Worm (Caenorhabditis elegans): ENCODE data around the gene R10F2.4.
A peak's percentile ranks its signal among the peaks of the same experiment; 100 is the strongest.

R10F2.4 gene

DNA sequence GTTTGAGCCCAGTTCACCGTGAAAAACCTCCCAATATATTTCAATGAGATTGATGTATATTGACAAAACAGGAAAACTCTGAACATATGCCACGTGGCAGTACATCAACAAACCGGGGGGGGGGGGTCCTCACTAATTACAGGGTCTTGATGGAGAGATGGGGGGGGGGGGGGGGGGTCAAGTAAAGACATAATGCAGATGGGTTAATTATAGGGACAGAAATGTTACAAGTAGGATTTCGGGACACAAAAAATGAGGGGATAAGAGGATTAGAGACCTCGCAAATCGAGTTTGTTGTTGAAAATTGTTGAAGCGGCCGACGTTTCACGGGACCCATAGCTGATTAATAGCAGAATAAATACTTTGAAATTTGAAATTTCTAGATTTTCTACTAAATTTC lies 10.0 kb downstream of the R10F2.4 start:
- TF ChIP-seq aha-1 (tag; optimal IDR thresholded peaks at IDR 0.05) (no peak), F16B12.6 (tag; optimal IDR thresholded peaks at IDR 0.05) (no peak), aly-2 (tag; optimal IDR thresholded peaks at IDR 0.05) (no peak), sox-4 (tag; optimal IDR thresholded peaks at IDR 0.05) (no peak), fkh-4 (tag; optimal IDR thresholded peaks at IDR 0.05; ENCODE audit: borderline replicate concordance) (no peak), ceh-8 (GFP tag; optimal IDR thresholded peaks at IDR 0.05) (no peak), egl-27 (tag; optimal IDR thresholded peaks at IDR 0.05) (no peak), lin-39 (tag; optimal IDR thresholded peaks at IDR 0.05) (no peak), ets-5 (GFP tag; IDR thresholded peaks at IDR 0.05) (no peak), isw-1 (GFP tag; IDR thresholded peaks at IDR 0.05) (no peak), mab-9 (GFP tag; IDR thresholded peaks at IDR 0.05) (no peak), dsc-1 (tag; optimal IDR thresholded peaks at IDR 0.05) (no peak), fkh-8 (tag; optimal IDR thresholded peaks at IDR 0.05) (no peak), hlh-4 (tag; optimal IDR thresholded peaks at IDR 0.05) (no peak), pqm-1 (tag; optimal IDR thresholded peaks at IDR 0.05) (no peak)

DNA sequence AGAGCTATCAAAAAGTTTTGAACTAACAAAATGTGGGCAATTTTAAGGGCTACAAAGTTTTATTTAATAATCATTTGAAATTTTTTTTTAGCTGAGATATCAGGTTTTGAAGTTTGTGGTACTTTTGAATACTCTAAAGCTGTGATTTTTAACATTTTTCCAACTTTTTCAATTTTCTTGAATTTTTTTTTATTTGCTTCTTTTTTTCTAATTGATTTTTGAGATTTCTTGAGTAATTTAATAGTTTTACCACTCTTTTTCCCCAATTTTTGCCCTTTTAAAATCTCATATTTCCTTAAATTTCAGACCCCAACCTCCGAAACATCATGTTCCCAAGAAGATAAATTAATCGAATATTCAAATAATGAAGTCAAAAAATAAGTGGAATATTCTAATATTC lies 12.3 kb downstream of the R10F2.4 start, which contains the start of gene cdh-1:
cdh-1 (plus strand) TSS at position 301 of the 400 bp plus-strand sequence.
- TF ChIP-seq nhr-19 (GFP tag; conservative IDR thresholded peaks at IDR 0.05), result no peak
- TF ChIP-seq unc-130 (tag; optimal IDR thresholded peaks at IDR 0.05), result no peak
- TF ChIP-seq nhr-28 (tag; optimal IDR thresholded peaks at IDR 0.05), result no peak
- no peak for TF ChIP-seq blmp-1 (tag; optimal IDR thresholded peaks at IDR 0.05)
- TF ChIP-seq nhr-85 (tag), result no peak
- no peak for TF ChIP-seq nhr-77 (tag; optimal IDR thresholded peaks at IDR 0.05)

DNA sequence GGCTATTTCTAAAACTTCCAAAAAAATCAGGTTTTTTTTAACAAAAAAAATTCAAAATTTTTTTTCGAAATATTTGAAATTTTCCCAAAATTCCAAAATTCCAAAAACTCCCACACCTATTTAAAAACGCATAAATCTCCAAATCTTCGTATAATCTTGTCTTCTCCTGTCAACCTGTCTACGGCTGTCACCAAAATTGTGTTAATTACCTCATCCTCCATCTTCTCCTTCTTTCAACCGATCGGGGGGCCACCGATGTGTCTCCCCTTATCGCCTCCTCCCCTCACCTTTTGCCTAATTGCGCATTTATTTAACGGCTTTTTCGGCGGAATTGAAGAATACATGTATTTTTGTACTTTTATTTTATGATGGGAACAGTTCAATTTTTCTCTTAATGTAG lies 14.1 kb downstream of the R10F2.4 start:
- peak; percentile 18 for TF ChIP-seq blmp-1 (tag; optimal IDR thresholded peaks at IDR 0.05)
- TF ChIP-seq hpl-2 (GFP tag; optimal IDR thresholded peaks at IDR 0.05), result no peak

DNA sequence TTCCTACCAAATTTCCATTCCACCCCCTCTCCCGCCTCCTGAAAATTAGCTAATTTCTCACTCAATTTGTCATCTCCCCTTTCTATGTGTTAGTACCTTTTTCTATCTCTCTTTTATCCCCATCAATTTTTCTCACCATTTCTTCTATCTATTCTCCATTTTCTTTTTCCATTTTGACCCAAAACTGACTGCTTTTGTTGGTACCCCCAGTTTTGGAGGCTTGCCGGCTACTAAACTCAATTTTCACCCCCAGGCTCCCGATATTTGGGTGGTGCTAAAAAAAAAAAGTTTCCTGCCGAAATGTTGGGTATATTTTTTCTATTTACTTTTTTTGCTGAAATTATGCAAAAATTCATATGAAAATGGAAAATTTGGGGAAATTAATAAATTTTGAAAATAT lies 15.1 kb downstream of the R10F2.4 start:
- TF ChIP-seq efl-1 (optimal IDR thresholded peaks at IDR 0.05), result no peak
- peak in 1 of 2 experiments; percentile 34 for TF ChIP-seq efl-1 (GFP tag; optimal IDR thresholded peaks at IDR 0.05 in 1 of 2)
- no peak for TF ChIP-seq unc-130 (tag; optimal IDR thresholded peaks at IDR 0.05)
- TF ChIP-seq efl-3 (GFP tag; optimal IDR thresholded peaks at IDR 0.05), result no peak

DNA sequence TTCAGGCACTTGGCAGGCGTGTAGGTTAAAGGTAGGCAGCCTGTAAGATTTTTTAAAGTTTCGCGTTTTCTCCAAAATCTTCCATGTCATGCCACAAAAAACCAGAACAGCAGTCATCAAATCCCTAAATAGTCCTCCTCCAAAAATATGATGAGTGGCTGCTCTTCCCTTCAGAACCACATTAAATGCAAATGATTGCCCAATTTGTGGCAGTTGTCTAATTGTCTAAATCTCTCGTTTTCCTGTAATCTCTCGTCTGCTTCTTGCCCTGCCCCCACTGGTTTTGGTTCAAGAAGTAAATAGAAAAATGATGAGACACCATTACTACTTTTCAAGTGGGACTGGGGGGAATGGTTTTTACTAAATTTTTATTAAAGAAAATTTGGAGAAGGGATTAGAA lies 18.7 kb downstream of the R10F2.4 start:
- peak; percentile 7 for TF ChIP-seq lin-14 (GFP tag; optimal IDR thresholded peaks at IDR 0.05)
- TF ChIP-seq ets-5 (GFP tag; IDR thresholded peaks at IDR 0.05), result no peak
- no peak for TF ChIP-seq efl-1 (optimal IDR thresholded peaks at IDR 0.05)
- no peak for TF ChIP-seq efl-1 (GFP tag; optimal IDR thresholded peaks at IDR 0.05 in 1 of 2)
- no peak for TF ChIP-seq aly-2 (tag; optimal IDR thresholded peaks at IDR 0.05)
- TF ChIP-seq mep-1 (tag; optimal IDR thresholded peaks at IDR 0.05), result no peak
- no peak for TF ChIP-seq C04F5.9 (tag; optimal IDR thresholded peaks at IDR 0.05)
- TF ChIP-seq tlp-1 (tag; optimal IDR thresholded peaks at IDR 0.05), result no peak
- TF ChIP-seq unc-130 (tag; optimal IDR thresholded peaks at IDR 0.05), result no peak

DNA sequence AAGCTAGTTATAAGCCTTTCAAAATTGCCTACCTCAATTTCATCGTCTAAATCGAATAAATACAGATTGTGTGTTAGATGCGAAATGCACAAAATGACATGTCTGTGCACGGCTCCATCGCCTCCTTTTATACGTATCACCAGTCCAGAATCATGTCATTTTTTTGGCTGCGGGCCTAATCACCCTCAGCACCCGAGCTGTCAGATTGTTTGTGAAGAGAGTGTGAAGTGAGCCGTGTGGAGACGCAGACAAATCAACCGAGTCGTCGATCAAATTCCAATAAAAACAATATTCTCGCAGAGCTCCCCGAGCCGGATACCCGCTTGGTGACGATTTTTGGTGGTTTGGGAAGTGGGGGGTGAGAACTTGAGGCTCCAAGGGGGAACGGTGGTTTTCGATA lies 21.8 kb downstream of the R10F2.4 start, which contains the start of gene idpa-1:
idpa-1 (minus strand) TSS at position 101 of the 400 bp plus-strand sequence.
- TF ChIP-seq nhr-20 (tag; optimal IDR thresholded peaks at IDR 0.05) (no peak), efl-1 (optimal IDR thresholded peaks at IDR 0.05) (no peak), efl-1 (GFP tag; optimal IDR thresholded peaks at IDR 0.05 in 1 of 2) (peak in 1 of 2 experiments; percentile 68), rnt-1 (tag; optimal IDR thresholded peaks at IDR 0.05) (no peak), aha-1 (tag; optimal IDR thresholded peaks at IDR 0.05) (no peak), nhr-77 (tag; optimal IDR thresholded peaks at IDR 0.05) (no peak)

DNA sequence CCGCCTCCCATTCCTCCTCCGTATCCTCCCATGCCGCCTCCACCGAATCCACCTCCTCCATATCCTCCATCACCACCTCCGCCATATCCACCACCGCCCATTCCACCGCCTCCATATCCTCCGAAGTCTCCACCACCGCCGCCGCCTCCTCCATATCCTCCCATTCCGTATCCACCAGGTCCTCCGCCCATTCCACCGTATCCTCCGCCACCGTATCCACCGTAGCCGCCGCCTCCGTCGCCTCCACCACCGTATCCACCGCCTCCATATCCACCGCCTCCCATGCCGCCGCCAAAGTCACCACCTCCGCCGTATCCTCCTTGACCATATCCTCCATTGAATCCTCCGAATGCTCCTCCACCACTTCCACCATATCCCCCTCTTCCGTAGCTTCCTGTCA lies 23.2 kb downstream of the R10F2.4 start:
- no peak for TF ChIP-seq aly-2 (tag; optimal IDR thresholded peaks at IDR 0.05)
- peak; percentile 16 for TF ChIP-seq ceh-8 (GFP tag; optimal IDR thresholded peaks at IDR 0.05)

All from whole organism, L1 larva.